Worm (Caenorhabditis elegans): Measurements from ENCODE around the gene F09C6.15.

ce11 chrV:16873642-16874041, 19.9 kb upstream of the F09C6.15 start, which contains the start of gene srw-23:
- TF ChIP-seq unc-39 (tag; optimal IDR thresholded peaks at IDR 0.05) (no peak), pqm-1 (tag; optimal IDR thresholded peaks at IDR 0.05) (no peak), fkh-10 (GFP tag; optimal IDR thresholded peaks at IDR 0.05) (no peak), T26A8.4 (GFP tag; IDR thresholded peaks at IDR 0.05) (no peak), ama-1 (optimal IDR thresholded peaks at IDR 0.05) (no peak), unc-130 (GFP tag; optimal IDR thresholded peaks at IDR 0.05) (no peak)
